Fruit fly (Drosophila melanogaster) whole organism, pupa: Measurements from ENCODE around the gene SkpA.

Source experiments
- CG12605 ChIP-seq: fragments of 200-800 bp; sonication (Bioruptor generic); IDR thresholded peaks from 2 replicates; pipeline ENCODE4 v1.3.6; 2022; ENCODE audit warnings: missing biosample characterization, missing genetic modification characterization
- CG13204 ChIP-seq: fragments of 200-800 bp; sonication (Bioruptor generic); optimal IDR thresholded peaks from 2 replicates; lab custom pipeline; 2018; ENCODE audit warnings: missing biosample characterization, mild to moderate bottlenecking, missing genetic modification characterization, moderate library complexity
- CG17806 ChIP-seq: fragments of 200-800 bp; sonication (Bioruptor generic); optimal IDR thresholded peaks from 2 replicates; lab custom pipeline; 2018; ENCODE audit warnings: missing biosample characterization, mild to moderate bottlenecking, missing genetic modification characterization, moderate library complexity
- CG34367 ChIP-seq: fragments of 200-800 bp; sonication (Bioruptor generic); optimal IDR thresholded peaks from 2 replicates; lab custom pipeline; 2018; ENCODE audit warnings: missing biosample characterization, mild to moderate bottlenecking, missing genetic modification characterization
- D1 ChIP-seq: fragments of 200-800 bp; sonication (Bioruptor generic); optimal IDR thresholded peaks from 2 replicates; lab custom pipeline; 2018; ENCODE audit warnings: missing biosample characterization, mild to moderate bottlenecking, missing genetic modification characterization, moderate library complexity
- Pif1B ChIP-seq: fragments of 200-800 bp; sonication (Bioruptor generic); optimal IDR thresholded peaks from 3 replicates; lab custom pipeline; 2016; ENCODE audit warnings: missing biosample characterization, missing genetic modification characterization
- gl ChIP-seq: fragments of 200-800 bp; sonication (Bioruptor generic); optimal IDR thresholded peaks from 2 replicates; lab custom pipeline; 2018; ENCODE audit warnings: missing biosample characterization, mild to moderate bottlenecking, missing genetic modification characterization

- TF ChIP-seq CG12605: no peak
- no peak for TF ChIP-seq gl (tag; lab: Kevin White, UChicago)
- no peak for TF ChIP-seq CG13204 (GFP tag; lab: Kevin White, UChicago)
- no peak for TF ChIP-seq CG17806 (tag; lab: Kevin White, UChicago)
- no peak for TF ChIP-seq CG34367 (tag; lab: Kevin White, UChicago)
- TF ChIP-seq D1 (tag; lab: Kevin White, UChicago): no peak
- TF ChIP-seq Pif1B (GFP tag; lab: Kevin White, UChicago): no peak
Observed at dm6 chrX:647056-647627, 8.8 kb upstream of the SkpA start, which contains the start of gene Roc1a.
